Worm (Caenorhabditis elegans) whole organism, mixed stage, embryonic: ENCODE results near the gene math-38.

ENCODE experiments used
- bed-3 ChIP-seq: fragments of 200-800 bp; sonication (Bioruptor generic); optimal IDR thresholded peaks from 3 replicates; lab custom pipeline; 2018; ENCODE audit warnings: mild to moderate bottlenecking, missing genetic modification characterization, moderate library complexity, missing compliant biosample characterization
- flh-1 ChIP-seq: fragments of 200-800 bp; sonication (Bioruptor generic); optimal IDR thresholded peaks from 2 replicates; lab custom pipeline; 2018; ENCODE audit warnings: mild to moderate bottlenecking, missing genetic modification characterization, moderate library complexity, missing compliant biosample characterization
- nhr-237 ChIP-seq: fragments of 150-350 bp; optimal IDR thresholded peaks from 2 replicates; lab custom pipeline; 2014; ENCODE audit warnings: missing biosample characterization, missing genetic modification characterization
- unc-62 ChIP-seq: fragments of 150-350 bp; optimal IDR thresholded peaks from 2 replicates; lab custom pipeline; 2014; ENCODE audit warnings: missing biosample characterization, missing genetic modification reagents, missing genetic modification characterization
- ztf-11 ChIP-seq: fragments of 150-350 bp; optimal IDR thresholded peaks from 2 replicates; lab custom pipeline; 2014; ENCODE audit warnings: missing biosample characterization, missing genetic modification characterization

ce11 chrII:1576030-1576429 is 3.8 kb downstream of the math-38 start, which contains the start of gene K05F6.10:
- no peak for TF ChIP-seq nhr-237 (tag; lab: Kevin White, UChicago)
- no peak for TF ChIP-seq bed-3 (GFP tag; lab: Kevin White, UChicago)
- TF ChIP-seq flh-1 = no peak
- no peak for TF ChIP-seq ztf-11
- no peak for TF ChIP-seq unc-62 (GFP tag; lab: Kevin White, UChicago)
